Worm (Caenorhabditis elegans): Measurements from ENCODE around the gene lbp-4.

lbp-4 gene

DNA sequence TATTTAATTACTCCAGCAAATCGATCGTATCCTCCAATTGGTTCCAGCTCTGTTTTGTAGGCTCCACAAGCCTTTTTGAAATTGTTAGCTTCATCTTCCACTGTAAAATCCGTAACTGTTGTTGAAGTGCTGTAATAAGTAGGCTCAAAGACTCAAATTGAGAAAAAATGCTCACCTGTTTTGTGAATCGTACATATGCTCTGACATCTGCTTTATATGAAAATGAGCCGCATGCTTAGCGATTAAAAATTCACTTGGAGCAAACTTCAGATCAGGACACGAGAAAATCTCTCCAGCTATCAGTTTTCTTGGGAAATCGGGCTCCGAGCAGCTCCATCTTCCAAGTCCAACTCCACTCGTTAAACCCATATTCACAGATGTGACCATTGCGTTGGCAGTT, 11.9 kb upstream of the lbp-4 start:
- TF ChIP-seq ref-2 (tag; optimal IDR thresholded peaks at IDR 0.05) (no peak), pha-2 (tag; optimal IDR thresholded peaks at IDR 0.05) (no peak), Y22D7AL.16 (tag; optimal IDR thresholded peaks at IDR 0.05) (no peak), pqm-1 (tag; optimal IDR thresholded peaks at IDR 0.05) (no peak), nhr-232 (tag; optimal IDR thresholded peaks at IDR 0.05) (no peak), K02D7.2 (tag; optimal IDR thresholded peaks at IDR 0.05) (no peak), hlh-8 (tag; optimal IDR thresholded peaks at IDR 0.05) (no peak), unc-42 (tag; optimal IDR thresholded peaks at IDR 0.05) (no peak), ceh-48 (tag; optimal IDR thresholded peaks at IDR 0.05) (no peak), unc-55 (GFP tag; optimal IDR thresholded peaks at IDR 0.05) (no peak), hlh-13 (GFP tag; optimal IDR thresholded peaks at IDR 0.05) (no peak)

DNA sequence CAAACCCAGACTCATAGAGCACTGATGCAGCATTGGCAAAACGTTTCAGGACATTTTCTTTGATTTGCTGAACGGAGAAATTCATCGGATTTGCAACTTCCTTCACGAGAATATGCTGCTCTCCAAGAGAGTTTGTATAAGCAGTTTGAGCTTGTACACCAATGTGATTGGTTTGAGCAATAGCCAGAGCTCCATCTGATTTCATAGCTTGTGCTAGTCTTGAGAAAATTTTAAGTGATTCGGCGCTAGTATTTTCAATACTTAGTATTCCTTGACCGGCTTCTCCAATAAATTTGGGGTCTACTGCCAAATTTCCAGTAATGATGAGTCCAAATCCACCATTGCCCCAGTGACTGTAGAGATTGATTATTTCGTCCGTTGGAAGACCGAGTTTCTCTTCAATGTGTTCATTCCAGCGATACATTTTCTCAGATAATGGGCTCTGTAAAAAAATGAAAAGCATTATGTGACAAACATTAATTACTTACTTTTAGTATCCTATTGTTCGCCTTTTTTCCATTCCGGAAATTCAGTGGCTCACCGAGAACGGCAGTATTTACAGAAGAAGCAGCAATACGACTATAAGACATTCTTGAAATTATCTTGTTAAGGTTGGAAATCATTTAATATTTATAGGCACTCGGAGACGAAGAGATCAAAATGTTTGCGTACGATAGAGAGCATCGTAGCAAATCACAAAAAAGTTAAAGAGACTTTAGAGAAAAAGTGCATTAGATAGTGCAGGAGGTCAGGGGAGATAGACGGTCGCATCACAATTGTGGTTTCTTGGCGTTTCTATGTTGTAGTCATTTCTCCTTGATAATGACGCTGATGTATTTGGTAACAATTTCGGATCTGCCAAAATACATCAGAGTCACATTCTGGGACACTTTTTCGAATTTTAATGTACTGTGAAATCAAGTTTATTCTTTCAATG, 10.8 kb upstream of the lbp-4 start, which contains the start of gene ZK742.3:
TSS of gene ZK742.3 (minus strand) at position 593 of the 937 bp plus-strand sequence.
- TF ChIP-seq lin-11 (tag; optimal IDR thresholded peaks at IDR 0.05) (no peak), ceh-18 (tag; optimal IDR thresholded peaks at IDR 0.05) (no peak), elt-2 (tag; optimal IDR thresholded peaks at IDR 0.05) (no peak)

DNA sequence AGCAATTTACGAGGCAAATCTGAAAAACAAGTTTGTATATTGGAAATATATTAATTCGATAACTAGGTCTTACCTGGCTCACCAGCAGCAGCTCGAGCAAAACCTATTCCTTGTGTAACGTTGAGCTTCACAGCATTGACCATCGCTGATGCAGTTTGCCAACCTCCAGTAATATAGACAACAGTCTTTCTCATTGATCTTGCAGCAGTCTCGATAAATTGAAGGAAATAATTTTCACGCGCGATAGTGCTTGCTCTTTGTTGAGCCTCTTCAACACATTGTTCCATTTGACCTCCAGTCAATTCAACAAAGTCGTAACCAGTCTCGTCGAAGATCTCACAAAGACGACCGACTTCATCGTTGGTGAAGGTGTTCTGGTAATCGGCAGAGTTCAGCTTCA, 9.8 kb upstream of the lbp-4 start:
- TF ChIP-seq ceh-31 (tag; optimal IDR thresholded peaks at IDR 0.05) = no peak
- TF ChIP-seq pag-3 (tag; optimal IDR thresholded peaks at IDR 0.05; ENCODE audit: borderline replicate concordance) = no peak
- TF ChIP-seq pha-4 (tag; optimal IDR thresholded peaks at IDR 0.05) = no peak
- no peak for TF ChIP-seq che-1 (tag; optimal IDR thresholded peaks at IDR 0.05)
- no peak for TF ChIP-seq ceh-48 (tag; optimal IDR thresholded peaks at IDR 0.05)
- TF ChIP-seq tbx-7 (tag; optimal IDR thresholded peaks at IDR 0.05) = no peak
- TF ChIP-seq unc-86 (tag; optimal IDR thresholded peaks at IDR 0.05) = no peak
- no peak for TF ChIP-seq ceh-6 (GFP tag; optimal IDR thresholded peaks at IDR 0.05)
- TF ChIP-seq nfya-1 (tag; optimal IDR thresholded peaks at IDR 0.05) = no peak
- TF ChIP-seq F13H6.1 (tag; optimal IDR thresholded peaks at IDR 0.05) = no peak
- no peak for TF ChIP-seq hlh-15 (tag; optimal IDR thresholded peaks at IDR 0.05)
- no peak for TF ChIP-seq unc-42 (tag; optimal IDR thresholded peaks at IDR 0.05)
- no peak for TF ChIP-seq nhr-11 (tag; optimal IDR thresholded peaks at IDR 0.05)
- no peak for TF ChIP-seq nhr-232 (tag; optimal IDR thresholded peaks at IDR 0.05)
- TF ChIP-seq ref-2 (tag; optimal IDR thresholded peaks at IDR 0.05) = no peak
- TF ChIP-seq C38D4.7 (GFP tag; optimal IDR thresholded peaks at IDR 0.05) = no peak

DNA sequence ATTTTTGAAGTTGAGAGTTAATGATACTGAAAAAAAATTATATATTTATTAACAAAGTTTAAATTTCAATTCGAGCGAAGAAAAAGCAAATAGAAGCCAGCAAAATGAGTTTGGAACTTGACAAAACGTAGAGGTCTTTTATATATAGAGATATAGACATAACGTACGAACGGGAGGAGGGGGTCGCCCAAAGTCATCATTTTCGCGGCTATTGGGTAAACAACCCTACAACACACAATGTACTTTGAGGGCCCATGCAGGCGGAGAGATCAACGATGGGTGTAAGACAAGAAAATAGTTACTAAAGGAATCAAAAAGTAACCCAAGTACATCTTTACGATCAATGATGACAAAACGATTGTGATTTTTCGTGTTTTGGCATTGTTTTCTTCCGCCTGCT, 8.6 kb upstream of the lbp-4 start, which contains the start of gene ZK742.4:
TSS of gene ZK742.4 (minus strand) at position 35 of the 400 bp plus-strand sequence.
- TF ChIP-seq elt-2 (tag; optimal IDR thresholded peaks at IDR 0.05) = no peak
- TF ChIP-seq tbx-2 (tag; optimal IDR thresholded peaks at IDR 0.05) = peak; percentile 12

DNA sequence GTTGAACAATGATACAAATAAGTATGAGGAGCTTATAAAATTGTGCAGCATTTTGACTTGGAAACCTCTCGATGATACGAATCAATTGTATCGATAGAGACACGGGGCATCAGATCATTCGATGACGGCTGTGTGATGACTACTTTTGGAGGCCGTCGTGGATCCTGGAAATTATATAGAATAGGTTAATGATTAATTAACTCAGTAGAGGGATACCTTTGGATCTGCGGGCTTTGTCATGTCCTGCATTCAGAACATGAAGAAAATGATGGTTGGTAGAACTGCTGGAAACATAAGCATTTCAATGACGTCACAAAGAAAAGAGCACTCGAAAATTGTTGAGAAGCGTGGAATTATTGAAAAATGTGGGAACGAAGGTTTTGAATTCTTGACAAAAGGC, 5.8 kb upstream of the lbp-4 start, which contains the start of gene ZK742.6:
TSS of gene ZK742.6 (minus strand) at position 342 of the 400 bp plus-strand sequence.
- TF ChIP-seq che-1 (tag; optimal IDR thresholded peaks at IDR 0.05) (no peak), unc-86 (tag; optimal IDR thresholded peaks at IDR 0.05) (no peak), nfya-1 (tag; optimal IDR thresholded peaks at IDR 0.05) (no peak), elt-4 (tag; optimal IDR thresholded peaks at IDR 0.05) (no peak), C08G9.2 (tag; optimal IDR thresholded peaks at IDR 0.05) (no peak), odd-2 (tag; optimal IDR thresholded peaks at IDR 0.05) (no peak), mec-3 (tag; optimal IDR thresholded peaks at IDR 0.05; ENCODE audit: borderline replicate concordance) (no peak), tbx-2 (tag; optimal IDR thresholded peaks at IDR 0.05) (no peak), lim-6 (tag; optimal IDR thresholded peaks at IDR 0.05) (no peak), fkh-10 (GFP tag; optimal IDR thresholded peaks at IDR 0.05) (no peak), sox-4 (tag; optimal IDR thresholded peaks at IDR 0.05) (no peak), ceh-34 (tag; optimal IDR thresholded peaks at IDR 0.05) (no peak), ceh-31 (tag; optimal IDR thresholded peaks at IDR 0.05) (no peak), ceh-24 (tag; optimal IDR thresholded peaks at IDR 0.05) (no peak), dve-1 (tag; optimal IDR thresholded peaks at IDR 0.05) (no peak), ama-1 (optimal IDR thresholded peaks at IDR 0.05) (no peak)

Data from whole organism, late embryonic.